Fruit fly (Drosophila melanogaster) whole organism, embryonic: ENCODE data around the gene pigs.

Source experiments
- B-H1 ChIP-seq: fragments of 200-800 bp; sonication (Bioruptor generic); IDR thresholded peaks from 3 replicates; pipeline ENCODE4 v1.3.6; 2022; ENCODE audit warnings: missing biosample characterization, missing genetic modification characterization
- CG10979 ChIP-seq: fragments of 200-800 bp; sonication (Bioruptor generic); optimal IDR thresholded peaks from 2 replicates; lab custom pipeline; 2018; ENCODE audit warnings: missing biosample characterization, mild to moderate bottlenecking, missing genetic modification characterization, moderate library complexity
- CG14014 ChIP-seq: fragments of 200-800 bp; sonication (Bioruptor generic); IDR thresholded peaks from 2 replicates; pipeline ENCODE4 v1.3.6; 2022; ENCODE audit warnings: missing biosample characterization, missing genetic modification characterization
- CG14965 ChIP-seq: fragments of 200-800 bp; sonication (Bioruptor generic); optimal IDR thresholded peaks from 2 replicates; lab custom pipeline; 2016; ENCODE audit warnings: missing biosample characterization, missing genetic modification characterization, borderline replicate concordance
- CG15011 ChIP-seq: fragments of 200-800 bp; sonication (Bioruptor generic); optimal IDR thresholded peaks from 3 replicates; lab custom pipeline; 2018; ENCODE audit warnings: missing biosample characterization, mild to moderate bottlenecking, missing genetic modification characterization
- CG15269 ChIP-seq: fragments of 200-800 bp; sonication (Bioruptor generic); optimal IDR thresholded peaks from 2 replicates; lab custom pipeline; 2018; ENCODE audit warnings: missing biosample characterization, mild to moderate bottlenecking, missing genetic modification characterization, moderate library complexity
- CG18619 ChIP-seq: fragments of 200-800 bp; sonication (Bioruptor generic); optimal IDR thresholded peaks from 3 replicates; lab custom pipeline; 2017; ENCODE audit warnings: missing biosample characterization, mild to moderate bottlenecking, missing genetic modification characterization
- CG18764 ChIP-seq: fragments of 200-800 bp; sonication (Bioruptor generic); optimal IDR thresholded peaks from 3 replicates; lab custom pipeline; 2016; ENCODE audit warnings: missing biosample characterization, missing genetic modification characterization
- CG3065 ChIP-seq: fragments of 200-800 bp; sonication (Bioruptor generic); optimal IDR thresholded peaks from 2 replicates; lab custom pipeline; 2016; ENCODE audit warnings: missing biosample characterization, missing genetic modification characterization
- CG32767 ChIP-seq: fragments of 200-800 bp; sonication (Bioruptor generic); IDR thresholded peaks from 2 replicates; pipeline ENCODE4 v1.3.6; 2022; ENCODE audit warnings: missing biosample characterization, missing genetic modification characterization
- CG3281 ChIP-seq: fragments of 200-800 bp; sonication (Bioruptor generic); optimal IDR thresholded peaks from 3 replicates; lab custom pipeline; 2017; ENCODE audit warnings: missing biosample characterization, mild to moderate bottlenecking, missing genetic modification characterization
- CG5953 ChIP-seq: fragments of 200-800 bp; sonication (Bioruptor generic); IDR thresholded peaks from 2 replicates; pipeline ENCODE4 v1.3.6; 2022; ENCODE audit warnings: missing biosample characterization, missing genetic modification characterization
- CG6654 ChIP-seq: fragments of 200-800 bp; sonication (Bioruptor generic); optimal IDR thresholded peaks from 2 replicates; lab custom pipeline; 2017; ENCODE audit warnings: missing biosample characterization, mild to moderate bottlenecking, missing genetic modification characterization
- CG7745 ChIP-seq: fragments of 200-800 bp; sonication (Bioruptor generic); optimal IDR thresholded peaks from 2 replicates; lab custom pipeline; 2018; ENCODE audit warnings: missing biosample characterization, mild to moderate bottlenecking, missing genetic modification characterization, moderate library complexity
- CG7786 ChIP-seq: fragments of 200-800 bp; sonication (Bioruptor generic); optimal IDR thresholded peaks from 2 replicates; lab custom pipeline; 2016; ENCODE audit warnings: missing biosample characterization, missing genetic modification characterization
- CG8944 ChIP-seq: fragments of 200-800 bp; sonication (Bioruptor generic); optimal IDR thresholded peaks from 3 replicates; lab custom pipeline; 2016; ENCODE audit warnings: missing biosample characterization, missing genetic modification characterization
- Camta ChIP-seq: fragments of 200-800 bp; sonication (Bioruptor generic); optimal IDR thresholded peaks from 2 replicates; lab custom pipeline; 2016; ENCODE audit warnings: missing biosample characterization, missing genetic modification characterization
- Dbx ChIP-seq: fragments of 200-800 bp; sonication (Bioruptor generic); IDR thresholded peaks from 3 replicates; pipeline ENCODE4 v1.3.6; 2022; ENCODE audit warnings: missing biosample characterization, missing genetic modification characterization
- Doc2 ChIP-seq: fragments of 200-800 bp; sonication (Bioruptor generic); IDR thresholded peaks from 2 replicates; pipeline ENCODE4 v1.3.6; 2022; ENCODE audit warnings: missing biosample characterization, missing genetic modification characterization
- ERR ChIP-seq: fragments of 200-800 bp; sonication (Bioruptor generic); optimal IDR thresholded peaks from 2 replicates; lab custom pipeline; 2016; ENCODE audit warnings: missing biosample characterization, missing genetic modification characterization
- Fer1 ChIP-seq: fragments of 200-800 bp; sonication (Bioruptor generic); optimal IDR thresholded peaks from 2 replicates; lab custom pipeline; 2017; ENCODE audit warnings: missing biosample characterization, mild to moderate bottlenecking, missing genetic modification characterization
- Fer3 ChIP-seq: fragments of 200-800 bp; sonication (Bioruptor generic); optimal IDR thresholded peaks from 2 replicates; lab custom pipeline; 2018; ENCODE audit warnings: missing biosample characterization, mild to moderate bottlenecking, missing genetic modification characterization, moderate library complexity
- GATAe ChIP-seq: fragments of 200-800 bp; sonication (Bioruptor generic); conservative IDR thresholded peaks from 2 replicates; pipeline ENCODE4 v1.3.6; 2022; ENCODE audit warnings: missing biosample characterization, missing genetic modification characterization
- HLH4C ChIP-seq: fragments of 200-800 bp; sonication (Bioruptor generic); IDR thresholded peaks from 3 replicates; pipeline ENCODE4 v1.3.6; 2022; ENCODE audit warnings: missing biosample characterization, missing genetic modification characterization; ENCODE audit not compliant: partially characterized antibody
- Hey ChIP-seq: fragments of 200-800 bp; sonication (Bioruptor generic); optimal IDR thresholded peaks from 3 replicates; lab custom pipeline; 2018; ENCODE audit warnings: missing biosample characterization, mild to moderate bottlenecking, missing genetic modification characterization
- Hr51 ChIP-seq, 2 experiments: fragments of 200-800 bp; sonication (Bioruptor generic); optimal IDR thresholded peaks; 2 replicates in 1 of 2; 3 replicates in 1 of 2; lab custom pipeline; 2016 to 2018; ENCODE audit warnings: missing biosample characterization in 2 of 2, missing genetic modification characterization in 2 of 2, mild to moderate bottlenecking in 1 of 2, moderate library complexity in 1 of 2
- Lim3 ChIP-seq: fragments of 200-800 bp; sonication (Bioruptor generic); IDR thresholded peaks from 2 replicates; pipeline ENCODE4 v1.3.6; 2022; ENCODE audit warnings: missing biosample characterization, missing genetic modification characterization
- Med ChIP-seq: fragments of 200-800 bp; sonication (Bioruptor generic); peaks from one replicate; lab custom pipeline; 2016; ENCODE audit warnings: missing biosample characterization, missing genetic modification characterization, mild to moderate bottlenecking, inconsistent platforms, moderate library complexity
- Mrtf ChIP-seq: fragments of 200-800 bp; sonication (Bioruptor generic); IDR thresholded peaks from 3 replicates; pipeline ENCODE4 v1.3.6; 2022; ENCODE audit warnings: missing biosample characterization, missing genetic modification characterization
- Sox102F ChIP-seq: fragments of 200-800 bp; sonication (Bioruptor generic); optimal IDR thresholded peaks from 2 replicates; lab custom pipeline; 2018; ENCODE audit warnings: missing biosample characterization, mild to moderate bottlenecking, missing genetic modification characterization, moderate library complexity
- bigmax ChIP-seq: fragments of 200-800 bp; sonication (Bioruptor generic); optimal IDR thresholded peaks from 2 replicates; lab custom pipeline; 2018; ENCODE audit warnings: missing biosample characterization, mild to moderate bottlenecking, missing genetic modification characterization
- dan ChIP-seq: fragments of 200-800 bp; sonication (Bioruptor generic); IDR thresholded peaks from 2 replicates; pipeline ENCODE4 v1.3.6; 2022; ENCODE audit warnings: missing biosample characterization, missing genetic modification characterization
- danr ChIP-seq: fragments of 200-800 bp; sonication (Bioruptor generic); IDR thresholded peaks from 2 replicates; pipeline ENCODE4 v1.3.6; 2022; ENCODE audit warnings: missing biosample characterization, missing genetic modification characterization
- esg ChIP-seq: fragments of 200-800 bp; sonication (Bioruptor generic); conservative IDR thresholded peaks from 2 replicates; pipeline ENCODE4 v1.3.6; 2022; ENCODE audit warnings: missing biosample characterization, missing genetic modification characterization
- ewg ChIP-seq: fragments of 200-800 bp; sonication (Bioruptor generic); optimal IDR thresholded peaks from 3 replicates; lab custom pipeline; 2017; ENCODE audit warnings: mild to moderate bottlenecking, missing biosample characterization, missing genetic modification reagents, missing genetic modification characterization
- grn ChIP-seq: fragments of 200-800 bp; sonication (Bioruptor generic); optimal IDR thresholded peaks from 3 replicates; lab custom pipeline; 2017; ENCODE audit warnings: missing biosample characterization, missing genetic modification characterization
- hb ChIP-seq: fragments of 200-800 bp; sonication (Bioruptor generic); IDR thresholded peaks from 3 replicates; pipeline ENCODE4 v1.3.6; 2022; ENCODE audit warnings: missing biosample characterization, missing genetic modification characterization; ENCODE audit not compliant: partially characterized antibody
- insv ChIP-seq, 2 experiments: fragments of 200-800 bp; sonication (Bioruptor generic); optimal IDR thresholded peaks; 3 replicates each; lab custom pipeline; 2016 to 2018; ENCODE audit warnings: missing biosample characterization in 2 of 2, missing genetic modification characterization in 2 of 2
- lmd ChIP-seq: fragments of 200-800 bp; sonication (Bioruptor generic); IDR thresholded peaks from 2 replicates; pipeline ENCODE4 v1.3.6; 2022; ENCODE audit warnings: missing biosample characterization, missing genetic modification characterization
- org-1 ChIP-seq: fragments of 200-800 bp; sonication (Bioruptor generic); optimal IDR thresholded peaks from 2 replicates; lab custom pipeline; 2017; ENCODE audit warnings: missing biosample characterization, missing genetic modification characterization
- pfk ChIP-seq: fragments of 200-800 bp; sonication (Bioruptor generic); optimal IDR thresholded peaks from 2 replicates; lab custom pipeline; 2018; ENCODE audit warnings: missing biosample characterization, mild to moderate bottlenecking, missing genetic modification characterization, moderate library complexity
- pho ChIP-seq: fragments of 200-800 bp; sonication (Bioruptor generic); optimal IDR thresholded peaks from 2 replicates; lab custom pipeline; 2016; ENCODE audit warnings: missing biosample characterization, missing genetic modification characterization
- sd ChIP-seq: fragments of 200-800 bp; sonication (Bioruptor generic); optimal IDR thresholded peaks from 3 replicates; lab custom pipeline; 2018; ENCODE audit warnings: missing biosample characterization, mild to moderate bottlenecking, missing genetic modification characterization, moderate library complexity
- shn ChIP-seq: fragments of 200-800 bp; sonication (Bioruptor generic); optimal IDR thresholded peaks from 3 replicates; lab custom pipeline; 2016; ENCODE audit warnings: missing biosample characterization, missing genetic modification characterization
- slp2 ChIP-seq: fragments of 200-800 bp; sonication (Bioruptor generic); optimal IDR thresholded peaks from 2 replicates; lab custom pipeline; 2016; ENCODE audit warnings: missing biosample characterization, missing genetic modification characterization
- sna ChIP-seq: fragments of 200-800 bp; sonication (Bioruptor generic); IDR thresholded peaks from 2 replicates; pipeline ENCODE4 v1.3.6; 2022; ENCODE audit warnings: missing biosample characterization, missing genetic modification characterization; ENCODE audit not compliant: partially characterized antibody
- ssp ChIP-seq: fragments of 200-800 bp; sonication (Bioruptor generic); IDR thresholded peaks from 2 replicates; pipeline ENCODE4 v1.3.6; 2022; ENCODE audit warnings: missing biosample characterization, missing genetic modification characterization
- stc ChIP-seq: fragments of 200-800 bp; sonication (Bioruptor generic); IDR thresholded peaks from 2 replicates; pipeline ENCODE4 v1.3.6; 2022; ENCODE audit warnings: missing biosample characterization, missing genetic modification characterization
- zf30C ChIP-seq: fragments of 200-800 bp; sonication (Bioruptor generic); optimal IDR thresholded peaks from 3 replicates; lab custom pipeline; 2018; ENCODE audit warnings: missing biosample characterization, mild to moderate bottlenecking, missing genetic modification characterization

Gene pigs

dm6 chrX:6571234-6571915, 28.5 kb upstream of the pigs start (continued):
- TF ChIP-seq B-H1 (peak; percentile 57; the same call in 2 of the 3 replicates), Fer1 (GFP tag; lab: Kevin White, UChicago) (peak; percentile 82), CG14965 (GFP tag; lab: Kevin White, UChicago) (no peak), grn (GFP tag; lab: Kevin White, UChicago) (peak; percentile 10), CG5953 (peak; percentile 73; the same call in 1 of the 2 replicates), shn (GFP tag; lab: Kevin White, UChicago) (peak; percentile 35), ERR (GFP tag; lab: Kevin White, UChicago) (no peak), Sox102F (peak; percentile 90), stc (GFP tag; lab: Robert Waterston, UW) (peak; percentile 82), Mrtf (GFP tag; lab: Robert Waterston, UW) (peak; percentile 48; the same call in 1 of the 3 replicates), sd (tag; lab: Kevin White, UChicago) (peak; percentile 59), CG18619 (GFP tag; lab: Kevin White, UChicago) (peak; percentile 77), Doc2 (GFP tag; lab: Robert Waterston, UW) (no peak), CG15269 (peak; percentile 88), Hey (tag; lab: Kevin White, UChicago) (no peak), Dbx (GFP tag; lab: Robert Waterston, UW) (peak; percentile 64; the same call in 2 of the 3 replicates), pfk (GFP tag; lab: Kevin White, UChicago) (no peak), CG18764 (GFP tag; lab: Kevin White, UChicago) (peak; percentile 67), CG7745 (peak; percentile 28), Camta (GFP tag; lab: Kevin White, UChicago) (peak; percentile 34), Med (GFP tag; lab: Kevin White, UChicago) (peak; percentile 81), Lim3 (GFP tag; lab: Robert Waterston, UW) (peak; percentile 33; the same call in 1 of the 2 replicates), Fer3 (peak; percentile 81), insv (GFP tag; optimal IDR thresholded peaks at IDR 0.05; lab: Kevin White, UChicago) (peak in 1 of 2 experiments; percentile 20), ssp (GFP tag; lab: Robert Waterston, UW) (peak; percentile 73), pho (peak; percentile 45), org-1 (GFP tag; lab: Kevin White, UChicago) (peak; percentile 86), Hr51 (GFP tag; optimal IDR thresholded peaks at IDR 0.05; lab: Kevin White, UChicago) (peak; percentile 24 to 92), CG3065 (GFP tag; lab: Kevin White, UChicago) (peak; percentile 40), esg (peak; percentile 82), zf30C (GFP tag; lab: Kevin White, UChicago) (no peak), slp2 (peak; percentile 35), lmd (GFP tag; lab: Robert Waterston, UW) (peak; percentile 87), ewg (peak; percentile 81), bigmax (peak; percentile 16), dan (GFP tag; lab: Robert Waterston, UW) (peak; percentile 47; the same call in 1 of the 2 replicates), HLH4C (GFP tag; lab: Robert Waterston, UW) (no peak), CG6654 (peak; percentile 63), CG7786 (GFP tag; lab: Kevin White, UChicago) (peak; percentile 23), CG14014 (GFP tag; lab: Robert Waterston, UW) (peak; percentile 73), CG3281 (GFP tag; lab: Kevin White, UChicago) (peak; percentile 82), hb (GFP tag; lab: Robert Waterston, UW) (no peak), CG32767 (GFP tag; lab: Robert Waterston, UW) (peak; percentile 86), sna (GFP tag; lab: Robert Waterston, UW) (no peak), CG8944 (GFP tag; lab: Kevin White, UChicago) (peak; percentile 13), danr (GFP tag; lab: Robert Waterston, UW) (peak; percentile 76), GATAe (no peak), CG10979 (tag; lab: Kevin White, UChicago) (peak; percentile 96), CG15011 (GFP tag; lab: Kevin White, UChicago) (peak; percentile 79)
